Worm (Caenorhabditis elegans): ENCODE results near the gene smg-7.

Gene smg-7

DNA sequence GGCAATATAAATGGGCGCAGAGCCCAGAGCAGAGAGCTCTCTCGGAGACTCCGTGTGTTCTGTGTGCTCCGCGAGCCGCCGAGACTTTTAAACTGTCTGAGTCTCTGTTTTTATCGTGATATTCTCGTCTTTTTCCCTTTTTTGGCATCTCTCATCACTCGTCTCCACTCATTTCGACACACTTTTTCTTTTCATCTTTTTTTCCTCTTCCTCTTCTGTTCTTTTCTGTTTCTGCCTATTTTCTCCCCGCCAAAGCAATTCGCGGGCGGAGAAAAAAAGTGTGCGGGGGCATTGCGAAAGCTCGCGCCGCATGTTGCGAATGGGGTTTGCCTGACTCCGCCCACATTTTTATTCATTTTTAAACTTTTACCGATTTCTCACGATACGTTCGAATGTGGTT, 14.1 kb upstream of the smg-7 start (continued):
- TF ChIP-seq sdz-38 (tag; optimal IDR thresholded peaks at IDR 0.05) (no peak), sptf-2 (GFP tag; optimal IDR thresholded peaks at IDR 0.05) (peak; percentile 56), unc-130 (GFP tag; optimal IDR thresholded peaks at IDR 0.05) (peak; percentile 94), K12H6.12 (tag; optimal IDR thresholded peaks at IDR 0.05) (peak; percentile 87), mcd-1 (GFP tag; IDR thresholded peaks at IDR 0.05) (peak; percentile 89), rpc-1 (optimal IDR thresholded peaks at IDR 0.05) (peak; percentile 37), rpc-1 (tag; optimal IDR thresholded peaks at IDR 0.05) (no peak), Y95B8A.8 (GFP tag; IDR thresholded peaks at IDR 0.05) (peak; percentile 93), mxl-1 (tag; optimal IDR thresholded peaks at IDR 0.05) (no peak), dpl-1 (GFP tag; optimal IDR thresholded peaks at IDR 0.05) (peak; percentile 98), hlh-12 (tag; optimal IDR thresholded peaks at IDR 0.05) (no peak), ceh-100 (GFP tag; IDR thresholded peaks at IDR 0.05) (peak; percentile 84), chd-7 (tag; optimal IDR thresholded peaks at IDR 0.05) (peak; percentile 62), hmg-1.2 (GFP tag; IDR thresholded peaks at IDR 0.05) (peak; percentile 87), tlf-1 (GFP tag; optimal IDR thresholded peaks at IDR 0.05) (peak; percentile 91), F10E7.11 (tag; optimal IDR thresholded peaks at IDR 0.05) (no peak), let-607 (tag; optimal IDR thresholded peaks at IDR 0.05) (peak in 1 of 2 experiments; percentile 67), xnd-1 (tag; optimal IDR thresholded peaks at IDR 0.05) (peak; percentile 96), dox-1 (GFP tag; IDR thresholded peaks at IDR 0.05) (peak; percentile 98), T26A5.8 (tag; optimal IDR thresholded peaks at IDR 0.05) (no peak), ztf-6 (GFP tag; IDR thresholded peaks at IDR 0.05) (no peak), ztf-28 (GFP tag; IDR thresholded peaks at IDR 0.05) (no peak), ets-4 (GFP tag; optimal IDR thresholded peaks at IDR 0.05) (peak; percentile 28), T07F8.4 (tag; optimal IDR thresholded peaks at IDR 0.05) (peak; percentile 43), Y79H2A.3 (GFP tag; conservative IDR thresholded peaks at IDR 0.05) (peak; percentile 86; the same call in 1 of the 2 replicates), madf-3 (GFP tag; IDR thresholded peaks at IDR 0.05) (peak; percentile 93), F57C9.4 (tag; optimal IDR thresholded peaks at IDR 0.05) (no peak), fkh-3 (tag; optimal IDR thresholded peaks at IDR 0.05) (no peak), egl-44 (GFP tag; IDR thresholded peaks at IDR 0.05) (peak; percentile 70; the same call in 1 of the 2 replicates), lir-1 (GFP tag; conservative IDR thresholded peaks at IDR 0.05) (peak; percentile 85), Y53G8AR.9 (GFP tag; conservative IDR thresholded peaks at IDR 0.05) (peak; percentile 92), nhr-179 (tag; optimal IDR thresholded peaks at IDR 0.05) (no peak), B0035.1 (tag; optimal IDR thresholded peaks at IDR 0.05) (no peak), F55B11.4 (tag; optimal IDR thresholded peaks at IDR 0.05; ENCODE audit: borderline replicate concordance, insufficient read depth) (no peak), attf-3 (GFP tag; conservative IDR thresholded peaks at IDR 0.05) (peak; percentile 75), mel-28 (tag; optimal IDR thresholded peaks at IDR 0.05; ENCODE audit: borderline replicate concordance) (peak; percentile 44), rcor-1 (GFP tag; IDR thresholded peaks at IDR 0.05) (peak; percentile 96), pbrm-1 (GFP tag; IDR thresholded peaks at IDR 0.05) (peak; percentile 93), die-1 (tag; optimal IDR thresholded peaks at IDR 0.05) (peak; percentile 77), F49E8.2 (tag; optimal IDR thresholded peaks at IDR 0.05; ENCODE audit: insufficient read depth) (peak; percentile 80), C06A6.2 (GFP tag; conservative IDR thresholded peaks at IDR 0.05) (peak; percentile 73), Y67H2A.10 (GFP tag; conservative IDR thresholded peaks at IDR 0.05) (peak; percentile 80), F37B4.10 (GFP tag; IDR thresholded peaks at IDR 0.05) (no peak), madf-6 (GFP tag; IDR thresholded peaks at IDR 0.05) (peak; percentile 99), rec-8 (tag; optimal IDR thresholded peaks at IDR 0.05) (peak; percentile 14 to 65), athp-1 (tag; optimal IDR thresholded peaks at IDR 0.05) (peak; percentile 92), nhr-90 (tag; optimal IDR thresholded peaks at IDR 0.05) (peak; percentile 42), aptf-2 (GFP tag; conservative IDR thresholded peaks at IDR 0.05) (0 out of 2 replicates have a peak, but pooled peaks have one; percentile 67), F39B2.1 (GFP tag; IDR thresholded peaks at IDR 0.05) (peak; percentile 39; the same call in 1 of the 2 replicates)

All from whole organism, young adult.